Worm (Caenorhabditis elegans) whole organism, early embryonic: Measurements from ENCODE around the gene srx-64.

Source experiments
- ama-1 ChIP-seq: fragments of 150-350 bp; optimal IDR thresholded peaks from 2 replicates; lab custom pipeline; 2014
- ceh-13 ChIP-seq: fragments of 200-800 bp; sonication (Bioruptor generic); optimal IDR thresholded peaks from 2 replicates; lab custom pipeline; 2018; ENCODE audit warnings: mild to moderate bottlenecking, missing genetic modification characterization, missing compliant biosample characterization
- ets-7 ChIP-seq: sonication (generic microtip); optimal IDR thresholded peaks from 2 replicates; lab custom pipeline; 2016; ENCODE audit warnings: missing genotype, missing genetic modification characterization, missing compliant biosample characterization
- flt-1 ChIP-seq: fragments of 200-800 bp; sonication (Bioruptor generic); IDR thresholded peaks from 2 replicates; pipeline ENCODE4 v1.3.6; 2022; ENCODE audit warnings: missing genetic modification characterization, missing compliant biosample characterization
- hmbx-1 ChIP-seq: sonication (generic microtip); optimal IDR thresholded peaks from 2 replicates; lab custom pipeline; 2016; ENCODE audit warnings: mild to moderate bottlenecking, missing genetic modification characterization, missing compliant biosample characterization
- hnd-1 ChIP-seq: sonication (generic microtip); optimal IDR thresholded peaks from 2 replicates; lab custom pipeline; 2016; ENCODE audit warnings: missing genetic modification characterization, missing compliant biosample characterization
- scrt-1 ChIP-seq: fragments of 200-800 bp; sonication (Bioruptor generic); IDR thresholded peaks from 2 replicates; pipeline ENCODE4 v1.3.6; 2022; ENCODE audit warnings: missing genetic modification characterization, missing compliant biosample characterization
- tbx-11 ChIP-seq: fragments of 200-800 bp; sonication (Bioruptor generic); IDR thresholded peaks from 2 replicates; pipeline ENCODE4 v1.3.6; 2022; ENCODE audit warnings: missing genetic modification characterization, missing compliant biosample characterization
- tbx-37 ChIP-seq: fragments of 200-800 bp; sonication (Bioruptor generic); conservative IDR thresholded peaks from 2 replicates; pipeline ENCODE4 v1.3.6; 2022; ENCODE audit warnings: missing genetic modification reagents, missing genetic modification characterization, missing compliant biosample characterization

DNA sequence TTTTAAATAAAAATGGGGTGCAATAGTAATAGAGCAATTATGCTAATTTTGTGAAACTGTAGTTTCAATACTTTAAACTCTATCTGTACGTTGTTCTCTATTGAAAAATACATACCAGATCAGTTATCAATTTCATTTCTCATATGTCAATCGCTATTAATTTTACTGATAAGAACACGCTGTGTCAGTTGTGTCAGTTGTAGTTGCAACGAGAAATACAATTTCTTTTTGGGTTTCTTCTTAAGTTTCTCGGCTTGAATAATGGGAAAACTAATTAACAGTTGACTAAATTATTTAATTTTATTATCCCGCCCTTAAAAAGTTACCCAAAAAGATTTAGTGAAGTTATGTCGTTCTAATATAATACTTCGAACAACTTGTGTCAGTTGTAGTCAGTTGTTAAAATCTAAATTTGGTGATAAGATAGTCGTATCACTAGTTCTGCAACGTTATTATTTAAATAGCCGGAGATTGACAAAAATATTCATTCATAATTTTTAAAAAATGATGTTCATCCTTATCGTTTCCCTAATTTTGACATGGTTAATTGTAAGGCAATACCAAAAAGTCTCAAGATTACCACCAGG, 6.8 kb downstream of the srx-64 start, which contains the start of gene cyp-35A5:
- TF ChIP-seq scrt-1 (GFP tag; lab: Robert Waterston, UW) (no peak), hnd-1 (tag; lab: Kevin White, UChicago) (no peak), hmbx-1 (no peak), tbx-11 (GFP tag; lab: Robert Waterston, UW) (no peak), flt-1 (GFP tag; lab: Robert Waterston, UW) (no peak), ceh-13 (no peak), ama-1 (lab: Kevin White, UChicago) (no peak), ets-7 (tag; lab: Kevin White, UChicago) (no peak), tbx-37 (GFP tag; lab: Robert Waterston, UW) (no peak)
